Worm (Caenorhabditis elegans) whole organism, L4 larva: ENCODE measurements around the gene mboa-4.

Source experiments
- D1046.2 ChIP-seq: fragments of 200-800 bp; sonication (Bioruptor generic); IDR thresholded peaks from 2 replicates; pipeline ENCODE4 v1.3.6; 2022; ENCODE audit warnings: missing genetic modification characterization, missing compliant biosample characterization
- F37D6.2 ChIP-seq: sonication (generic microtip); optimal IDR thresholded peaks from 2 replicates; lab custom pipeline; 2016; ENCODE audit warnings: mild to moderate bottlenecking, missing genetic modification characterization, missing compliant biosample characterization
- F49E8.2 ChIP-seq: sonication (generic microtip); optimal IDR thresholded peaks from 2 replicates; lab custom pipeline; 2016; ENCODE audit warnings: missing compliant biosample characterization, mild to moderate bottlenecking, missing genetic modification characterization, borderline replicate concordance
- T20F7.1 ChIP-seq: fragments of 200-800 bp; sonication (Bioruptor generic); optimal IDR thresholded peaks from 2 replicates; lab custom pipeline; 2018; ENCODE audit warnings: mild to moderate bottlenecking, missing genetic modification characterization, missing compliant biosample characterization
- Y105C5A.15 ChIP-seq: fragments of 200-800 bp; sonication (Bioruptor generic); IDR thresholded peaks from 2 replicates; pipeline ENCODE4 v1.3.6; 2022; ENCODE audit warnings: missing genetic modification characterization, missing compliant biosample characterization
- Y5F2A.4 ChIP-seq: fragments of 200-800 bp; sonication (Bioruptor generic); optimal IDR thresholded peaks from 2 replicates; lab custom pipeline; 2018; ENCODE audit warnings: mild to moderate bottlenecking, missing genetic modification characterization, missing compliant biosample characterization
- Y75B8A.6 ChIP-seq: fragments of 200-800 bp; sonication (Bioruptor generic); IDR thresholded peaks from 2 replicates; pipeline ENCODE4 v1.3.6; 2022; ENCODE audit warnings: missing genetic modification reagents, missing genetic modification characterization, missing compliant biosample characterization
- ZK337.2 ChIP-seq: fragments of 200-800 bp; sonication (Bioruptor generic); IDR thresholded peaks from 2 replicates; pipeline ENCODE4 v1.3.6; 2022; ENCODE audit warnings: missing genetic modification reagents, missing genetic modification characterization, missing compliant biosample characterization
- ZK546.5 ChIP-seq, 2 experiments: sonication (generic microtip); optimal IDR thresholded peaks; 2 replicates each; lab custom pipeline; 2017; ENCODE audit warnings: missing biosample characterization in 2 of 2, missing genetic modification characterization in 2 of 2
- aha-1 ChIP-seq: fragments of 150-350 bp; peaks from one replicate; lab custom pipeline; 2014; ENCODE audit warnings: missing biosample characterization, missing genetic modification characterization
- ama-1 ChIP-seq: fragments of 150-350 bp; optimal IDR thresholded peaks from 2 replicates; lab custom pipeline; 2014; ENCODE audit warnings: inconsistent platforms, mixed read lengths
- ceh-20 ChIP-seq: fragments of 200-800 bp; sonication (Bioruptor generic); IDR thresholded peaks from 2 replicates; pipeline ENCODE4 v1.3.6; 2022; ENCODE audit warnings: missing genetic modification reagents, missing genetic modification characterization, missing compliant biosample characterization
- ceh-32 ChIP-seq: sonication (generic microtip); optimal IDR thresholded peaks from 2 replicates; lab custom pipeline; 2016; ENCODE audit warnings: mild to moderate bottlenecking, missing genetic modification characterization, missing compliant biosample characterization; ENCODE audit not compliant: poor library complexity
- ceh-44 ChIP-seq: fragments of 200-800 bp; sonication (Bioruptor generic); IDR thresholded peaks from 2 replicates; pipeline ENCODE4 v1.3.6; 2022; ENCODE audit warnings: missing genetic modification reagents, missing genetic modification characterization, missing compliant biosample characterization
- ceh-62 ChIP-seq: sonication (generic microtip); optimal IDR thresholded peaks from 2 replicates; lab custom pipeline; 2017; ENCODE audit warnings: missing biosample characterization, missing genetic modification characterization
- ces-1 ChIP-seq: fragments of 150-350 bp; sonication (generic microtip); optimal IDR thresholded peaks from 4 replicates; lab custom pipeline; 2014; ENCODE audit warnings: missing biosample characterization, missing genetic modification reagents, missing genetic modification characterization
- daf-12 ChIP-seq: fragments of 150-350 bp; optimal IDR thresholded peaks from 2 replicates; lab custom pipeline; 2014; ENCODE audit warnings: missing biosample characterization, missing genetic modification reagents, missing genetic modification characterization
- daf-16 ChIP-seq, 3 experiments: sonication (generic microtip); optimal IDR thresholded peaks; 2 replicates each; lab custom pipeline; 2016 to 2017; ENCODE audit warnings: missing genetic modification characterization in 3 of 3, missing genetic modification reagents in 3 of 3, mild to moderate bottlenecking in 2 of 3, missing compliant biosample characterization in 2 of 3, missing biosample characterization in 1 of 3, moderate library complexity in 1 of 3
- daf-19 ChIP-seq: fragments of 200-800 bp; sonication (Bioruptor generic); conservative IDR thresholded peaks from 2 replicates; pipeline ENCODE4 v1.3.6; 2022; ENCODE audit warnings: missing genetic modification characterization, missing compliant biosample characterization
- dmd-6 ChIP-seq: fragments of 200-800 bp; sonication (Bioruptor generic); IDR thresholded peaks from 2 replicates; pipeline ENCODE4 v1.3.6; 2022; ENCODE audit warnings: missing genetic modification reagents, missing genetic modification characterization, missing compliant biosample characterization
- dmd-9 ChIP-seq: fragments of 200-800 bp; sonication (Bioruptor generic); IDR thresholded peaks from 2 replicates; pipeline ENCODE4 v1.3.6; 2022; ENCODE audit warnings: missing genetic modification reagents, missing genetic modification characterization, missing compliant biosample characterization
- dpl-1 ChIP-seq: fragments of 150-350 bp; optimal IDR thresholded peaks from 2 replicates; lab custom pipeline; 2014; ENCODE audit warnings: missing biosample characterization, missing genetic modification reagents, missing genetic modification characterization
- duxl-1 ChIP-seq: sonication (generic microtip); optimal IDR thresholded peaks from 2 replicates; lab custom pipeline; 2016; ENCODE audit warnings: mild to moderate bottlenecking, missing genetic modification characterization, moderate library complexity, missing compliant biosample characterization; ENCODE audit not compliant: poor library complexity
- dve-1 ChIP-seq: sonication (generic microtip); optimal IDR thresholded peaks from 2 replicates; lab custom pipeline; 2017; ENCODE audit warnings: antibody characterized with exemption, mild to moderate bottlenecking, missing genetic modification characterization, missing compliant biosample characterization; ENCODE audit not compliant: insufficient read depth
- egl-43 ChIP-seq: fragments of 200-800 bp; sonication (Bioruptor generic); IDR thresholded peaks from 2 replicates; pipeline ENCODE4 v1.3.6; 2022; ENCODE audit warnings: missing genetic modification reagents, missing genetic modification characterization, missing compliant biosample characterization
- hlh-30 ChIP-seq: sonication (generic microtip); optimal IDR thresholded peaks from 2 replicates; lab custom pipeline; 2017; ENCODE audit warnings: antibody characterized with exemption, mild to moderate bottlenecking, missing genetic modification characterization, missing compliant biosample characterization; ENCODE audit not compliant: insufficient read depth
- hmg-1.1 ChIP-seq: fragments of 200-800 bp; sonication (Bioruptor generic); IDR thresholded peaks from 2 replicates; pipeline ENCODE4 v1.3.6; 2022; ENCODE audit warnings: missing genetic modification reagents, missing genetic modification characterization, missing compliant biosample characterization
- lin-29 ChIP-seq: fragments of 200-800 bp; sonication (Bioruptor generic); IDR thresholded peaks from 2 replicates; pipeline ENCODE4 v1.3.6; 2022; ENCODE audit warnings: missing genetic modification reagents, missing genetic modification characterization, missing compliant biosample characterization
- lin-38 ChIP-seq: fragments of 200-800 bp; sonication (Bioruptor generic); IDR thresholded peaks from 2 replicates; pipeline ENCODE4 v1.3.6; 2022; ENCODE audit warnings: missing genetic modification reagents, missing genetic modification characterization, missing compliant biosample characterization
- lsy-2 ChIP-seq, 2 experiments: fragments of 150-350 bp in 1 of 2; sonication (generic microtip) in 1 of 2; optimal IDR thresholded peaks; 2 replicates each; lab custom pipeline; 2014 to 2017; ENCODE audit warnings: missing biosample characterization in 2 of 2, missing genetic modification characterization in 2 of 2
- madf-9 ChIP-seq: fragments of 200-800 bp; sonication (Bioruptor generic); conservative IDR thresholded peaks from 2 replicates; pipeline ENCODE4 v1.3.6; 2022; ENCODE audit warnings: missing genetic modification reagents, missing genetic modification characterization, missing compliant biosample characterization
- mdt-29 ChIP-seq: fragments of 200-800 bp; sonication (Bioruptor generic); IDR thresholded peaks from 2 replicates; pipeline ENCODE4 v1.3.6; 2022; ENCODE audit warnings: missing genetic modification reagents, missing genetic modification characterization, missing compliant biosample characterization
- mes-2 ChIP-seq: sonication (generic microtip); optimal IDR thresholded peaks from 2 replicates; lab custom pipeline; 2016; ENCODE audit warnings: missing genotype, mild to moderate bottlenecking, missing genetic modification characterization, missing compliant biosample characterization; ENCODE audit not compliant: poor library complexity, severe bottlenecking
- mxl-3 ChIP-seq: fragments of 200-800 bp; sonication (Bioruptor generic); optimal IDR thresholded peaks from 2 replicates; lab custom pipeline; 2018; ENCODE audit warnings: mild to moderate bottlenecking, missing genetic modification characterization, missing compliant biosample characterization
- nhr-11 ChIP-seq: fragments of 150-350 bp; optimal IDR thresholded peaks from 2 replicates; lab custom pipeline; 2014; ENCODE audit warnings: missing biosample characterization, missing genetic modification characterization
- nhr-111 ChIP-seq: fragments of 200-800 bp; sonication (Bioruptor generic); optimal IDR thresholded peaks from 2 replicates; lab custom pipeline; 2018; ENCODE audit warnings: mild to moderate bottlenecking, missing genetic modification characterization, missing compliant biosample characterization
- nhr-237 ChIP-seq: sonication (generic microtip); optimal IDR thresholded peaks from 2 replicates; lab custom pipeline; 2017; ENCODE audit warnings: missing biosample characterization, missing genetic modification characterization
- nhr-28 ChIP-seq: fragments of 150-350 bp; optimal IDR thresholded peaks from 2 replicates; lab custom pipeline; 2014; ENCODE audit warnings: missing biosample characterization, missing genetic modification characterization
- nhr-6 ChIP-seq: fragments of 150-350 bp; optimal IDR thresholded peaks from 2 replicates; lab custom pipeline; 2014; ENCODE audit warnings: missing biosample characterization, missing genetic modification characterization
- nhr-76 ChIP-seq: fragments of 150-350 bp; optimal IDR thresholded peaks from 2 replicates; lab custom pipeline; 2014; ENCODE audit warnings: missing biosample characterization, missing genetic modification characterization
- snpc-4 ChIP-seq: fragments of 150-350 bp; optimal IDR thresholded peaks from 2 replicates; lab custom pipeline; 2014; ENCODE audit warnings: missing biosample characterization, missing genetic modification characterization
- spr-3 ChIP-seq: fragments of 200-800 bp; sonication (Bioruptor generic); optimal IDR thresholded peaks from 2 replicates; lab custom pipeline; 2018; ENCODE audit warnings: mild to moderate bottlenecking, missing genetic modification characterization, missing compliant biosample characterization
- tag-97 ChIP-seq: fragments of 200-800 bp; sonication (Bioruptor generic); IDR thresholded peaks from 2 replicates; pipeline ENCODE4 v1.3.6; 2022; ENCODE audit warnings: missing genetic modification characterization, missing compliant biosample characterization
- unc-39 ChIP-seq: sonication (generic microtip); optimal IDR thresholded peaks from 2 replicates; lab custom pipeline; 2017; ENCODE audit warnings: missing biosample characterization, missing genetic modification characterization
- zip-11 ChIP-seq: fragments of 200-800 bp; sonication (Bioruptor generic); IDR thresholded peaks from 2 replicates; pipeline ENCODE4 v1.3.6; 2022; ENCODE audit warnings: missing genetic modification characterization, missing compliant biosample characterization
- ztf-11 ChIP-seq: fragments of 150-350 bp; optimal IDR thresholded peaks from 2 replicates; lab custom pipeline; 2014; ENCODE audit warnings: missing biosample characterization, missing genetic modification characterization
- ztf-7 ChIP-seq: fragments of 150-350 bp; optimal IDR thresholded peaks from 2 replicates; lab custom pipeline; 2014; ENCODE audit warnings: missing biosample characterization, missing genetic modification characterization

mboa-4 gene

ce11 chrIV:11145929-11146339 is 13.9 kb downstream of the mboa-4 start (continued):
- TF ChIP-seq duxl-1 (tag; lab: Kevin White, UChicago) (no peak), ztf-7 (no peak), Y75B8A.6 (GFP tag; lab: Robert Waterston, UW) (no peak)

ce11 chrIV:11143228-11143444 is 16.6 kb downstream of the mboa-4 start, which contains the start of gene F01G4.4:
TSS of gene F01G4.4 (plus strand) at chrIV:11143345.
- no peak for TF ChIP-seq mxl-3 (GFP tag; lab: Kevin White, UChicago)
- no peak for TF ChIP-seq ZK337.2 (GFP tag; lab: Robert Waterston, UW)
- TF ChIP-seq nhr-28 (tag; lab: Kevin White, UChicago): no peak
- TF ChIP-seq ztf-11 (tag; lab: Kevin White, UChicago): no peak
- no peak for TF ChIP-seq aha-1 (tag; lab: Kevin White, UChicago)
- TF ChIP-seq snpc-4: no peak
- TF ChIP-seq ces-1: no peak
- TF ChIP-seq lin-29 (GFP tag; lab: Robert Waterston, UW): no peak
- TF ChIP-seq ceh-62 (tag; lab: Kevin White, UChicago): no peak
- TF ChIP-seq ceh-20 (GFP tag; lab: Robert Waterston, UW): no peak
- no peak for TF ChIP-seq dmd-9 (GFP tag; lab: Robert Waterston, UW)
- no peak for TF ChIP-seq mes-2 (tag; lab: Kevin White, UChicago)
- TF ChIP-seq nhr-111 (GFP tag; lab: Kevin White, UChicago): no peak
- no peak for TF ChIP-seq unc-39 (tag; lab: Kevin White, UChicago)

- TF ChIP-seq F49E8.2: peak; percentile 64
- TF ChIP-seq Y5F2A.4 (GFP tag; lab: Kevin White, UChicago): no peak
- no peak for TF ChIP-seq zip-11 (GFP tag; lab: Robert Waterston, UW)
- no peak for TF ChIP-seq daf-19 (GFP tag; lab: Robert Waterston, UW)
- TF ChIP-seq nhr-6 (tag; lab: Kevin White, UChicago): peak; percentile 15
- no peak for TF ChIP-seq daf-16 (GFP tag; optimal IDR thresholded peaks at IDR 0.05; lab: Kevin White, UChicago)
- peak; percentile 34 for TF ChIP-seq daf-16 (tag; optimal IDR thresholded peaks at IDR 0.05; lab: Kevin White, UChicago)
- no peak for TF ChIP-seq Y105C5A.15 (GFP tag; lab: Robert Waterston, UW)
- no peak for TF ChIP-seq nhr-11 (tag; lab: Kevin White, UChicago)
- TF ChIP-seq nhr-76 (tag; lab: Kevin White, UChicago): no peak
- TF ChIP-seq dmd-6 (GFP tag; lab: Robert Waterston, UW): no peak
- no peak for TF ChIP-seq spr-3 (GFP tag; lab: Kevin White, UChicago)
- no peak for TF ChIP-seq aha-1 (tag; lab: Kevin White, UChicago)
- no peak for TF ChIP-seq mdt-29 (GFP tag; lab: Robert Waterston, UW)
- no peak for TF ChIP-seq F37D6.2 (tag; lab: Kevin White, UChicago)
- peak; percentile 93 for TF ChIP-seq dpl-1 (GFP tag; lab: Kevin White, UChicago)
- TF ChIP-seq dve-1: no peak
- TF ChIP-seq madf-9 (GFP tag; lab: Robert Waterston, UW): no peak
- no peak for TF ChIP-seq tag-97
- TF ChIP-seq daf-12 (tag; lab: Kevin White, UChicago): no peak
- peak in 1 of 2 experiments; percentile 9 for TF ChIP-seq ZK546.5 (tag; optimal IDR thresholded peaks at IDR 0.05; lab: Kevin White, UChicago)
- no peak for TF ChIP-seq ama-1 (lab: Kevin White, UChicago)
- TF ChIP-seq egl-43 (GFP tag; lab: Robert Waterston, UW): no peak
- TF ChIP-seq dmd-9 (GFP tag; lab: Robert Waterston, UW): no peak
- TF ChIP-seq lin-38 (GFP tag; lab: Robert Waterston, UW): peak; percentile 40
- TF ChIP-seq D1046.2 (GFP tag; lab: Robert Waterston, UW): no peak
- TF ChIP-seq ceh-32 (tag; lab: Kevin White, UChicago): no peak
- no peak for TF ChIP-seq nhr-237
- TF ChIP-seq hmg-1.1: no peak
- peak; percentile 40 for TF ChIP-seq T20F7.1 (GFP tag; lab: Kevin White, UChicago)
- TF ChIP-seq lsy-2 (tag; optimal IDR thresholded peaks at IDR 0.05; lab: Kevin White, UChicago): peak in 1 of 2 experiments; percentile 78
- no peak for TF ChIP-seq ceh-44 (GFP tag; lab: Robert Waterston, UW)
- peak; percentile 29 for TF ChIP-seq hlh-30 (tag; lab: Kevin White, UChicago)
Observed at ce11 chrIV:11142314-11143227, 17.2 kb downstream of the mboa-4 start, which contains the start of gene skih-2. TSS of gene skih-2 (minus strand) at chrIV:11142364.
